Worm (Caenorhabditis elegans) whole organism, L2 larva: Measurements from ENCODE around the gene tre-3.

Experiments
- F13H6.1 ChIP-seq: sonication (generic microtip); optimal IDR thresholded peaks from 2 replicates; lab custom pipeline; 2016; ENCODE audit warnings: missing genetic modification characterization, missing compliant biosample characterization
- R02D3.7 ChIP-seq: fragments of 150-350 bp; optimal IDR thresholded peaks from 2 replicates; lab custom pipeline; 2014; ENCODE audit warnings: missing biosample characterization, missing genetic modification characterization
- Y55F3AM.14 ChIP-seq: fragments of 200-800 bp; sonication (Bioruptor generic); optimal IDR thresholded peaks from 2 replicates; lab custom pipeline; 2018; ENCODE audit warnings: mild to moderate bottlenecking, missing genetic modification characterization, missing compliant biosample characterization
- aly-2 ChIP-seq: fragments of 150-350 bp; optimal IDR thresholded peaks from 2 replicates; lab custom pipeline; 2014; ENCODE audit warnings: missing biosample characterization, missing genetic modification characterization
- ama-1 ChIP-seq: fragments of 150-350 bp; optimal IDR thresholded peaks from 2 replicates; lab custom pipeline; 2018; ENCODE audit warnings: inconsistent platforms
- blmp-1 ChIP-seq: sonication (generic microtip); optimal IDR thresholded peaks from 2 replicates; lab custom pipeline; 2017; ENCODE audit warnings: missing genetic modification characterization, mild to moderate bottlenecking, missing compliant biosample characterization, antibody characterized with exemption, moderate library complexity; ENCODE audit not compliant: insufficient read depth
- ceh-16 ChIP-seq: fragments of 150-350 bp; optimal IDR thresholded peaks from 2 replicates; lab custom pipeline; 2014; ENCODE audit warnings: missing biosample characterization, missing genetic modification characterization
- ceh-82 ChIP-seq: fragments of 150-350 bp; optimal IDR thresholded peaks from 2 replicates; lab custom pipeline; 2014; ENCODE audit warnings: missing biosample characterization, missing genetic modification characterization
- crh-2 ChIP-seq: sonication (generic microtip); optimal IDR thresholded peaks from 2 replicates; lab custom pipeline; 2017; ENCODE audit warnings: missing biosample characterization, missing genetic modification characterization
- egl-27 ChIP-seq: sonication (generic microtip); optimal IDR thresholded peaks from 3 replicates; lab custom pipeline; 2017; ENCODE audit warnings: missing biosample characterization, missing genetic modification reagents, missing genetic modification characterization
- elt-1 ChIP-seq: fragments of 150-350 bp; optimal IDR thresholded peaks from 2 replicates; lab custom pipeline; 2014; ENCODE audit warnings: missing biosample characterization, missing genetic modification characterization
- elt-3 ChIP-seq: sonication (generic microtip); optimal IDR thresholded peaks from 2 replicates; lab custom pipeline; 2017; ENCODE audit warnings: missing biosample characterization, missing genetic modification characterization
- fos-1 ChIP-seq: fragments of 150-350 bp; optimal IDR thresholded peaks from 2 replicates; lab custom pipeline; 2014; ENCODE audit warnings: missing biosample characterization, missing genetic modification characterization
- gmeb-1 ChIP-seq: fragments of 150-350 bp; optimal IDR thresholded peaks from 2 replicates; lab custom pipeline; 2014; ENCODE audit warnings: missing biosample characterization, missing genetic modification characterization
- lin-11 ChIP-seq: fragments of 150-350 bp; sonication (generic microtip); optimal IDR thresholded peaks from 2 replicates; lab custom pipeline; 2014; ENCODE audit warnings: missing biosample characterization, missing genetic modification characterization, inconsistent platforms, mixed read lengths
- lin-13 ChIP-seq: fragments of 150-350 bp; optimal IDR thresholded peaks from 2 replicates; lab custom pipeline; 2014; ENCODE audit warnings: missing biosample characterization, missing genetic modification reagents, missing genetic modification characterization
- lin-39 ChIP-seq: fragments of 150-350 bp; optimal IDR thresholded peaks from 2 replicates; lab custom pipeline; 2014; ENCODE audit warnings: missing biosample characterization, missing genetic modification reagents, missing genetic modification characterization
- lsy-2 ChIP-seq, 2 experiments: fragments of 150-350 bp in 1 of 2; sonication (generic microtip) in 1 of 2; optimal IDR thresholded peaks; 2 replicates each; lab custom pipeline; 2014 to 2017; ENCODE audit warnings: missing biosample characterization in 2 of 2, missing genetic modification characterization in 2 of 2
- mab-5 ChIP-seq: fragments of 150-350 bp; optimal IDR thresholded peaks from 2 replicates; lab custom pipeline; 2014; ENCODE audit warnings: missing biosample characterization, missing genetic modification characterization
- nhr-10 ChIP-seq: sonication (generic microtip); optimal IDR thresholded peaks from 2 replicates; lab custom pipeline; 2017; ENCODE audit warnings: missing biosample characterization, missing genetic modification characterization
- nhr-11 ChIP-seq: fragments of 150-350 bp; optimal IDR thresholded peaks from 2 replicates; lab custom pipeline; 2014; ENCODE audit warnings: missing biosample characterization, missing genetic modification characterization
- nhr-21 ChIP-seq: fragments of 150-350 bp; optimal IDR thresholded peaks from 2 replicates; lab custom pipeline; 2014; ENCODE audit warnings: missing biosample characterization, missing genetic modification characterization
- nhr-237 ChIP-seq: fragments of 150-350 bp; optimal IDR thresholded peaks from 2 replicates; lab custom pipeline; 2014; ENCODE audit warnings: missing biosample characterization, missing genetic modification characterization
- nhr-25 ChIP-seq: fragments of 150-350 bp; sonication (generic microtip); optimal IDR thresholded peaks from 3 replicates; lab custom pipeline; 2014; ENCODE audit warnings: missing biosample characterization, missing genetic modification characterization
- nhr-77 ChIP-seq: fragments of 150-350 bp; optimal IDR thresholded peaks from 2 replicates; lab custom pipeline; 2014; ENCODE audit warnings: missing biosample characterization, missing genetic modification characterization
- sem-4 ChIP-seq: fragments of 150-350 bp; optimal IDR thresholded peaks from 2 replicates; lab custom pipeline; 2014; ENCODE audit warnings: missing biosample characterization, missing genetic modification reagents, missing genetic modification characterization
- skn-1 ChIP-seq: sonication (generic microtip); optimal IDR thresholded peaks from 2 replicates; lab custom pipeline; 2017; ENCODE audit warnings: missing biosample characterization, missing genetic modification characterization
- sma-3 ChIP-seq: sonication (generic microtip); optimal IDR thresholded peaks from 2 replicates; lab custom pipeline; 2016; ENCODE audit warnings: missing genetic modification reagents, missing genetic modification characterization, missing compliant biosample characterization
- sma-9 ChIP-seq, 2 experiments: fragments of 150-350 bp in 1 of 2; sonication (generic microtip) in 1 of 2; optimal IDR thresholded peaks; 2 replicates each; lab custom pipeline; 2014 to 2016; ENCODE audit warnings: missing genetic modification characterization in 2 of 2, mild to moderate bottlenecking in 1 of 2, missing biosample characterization in 1 of 2, missing compliant biosample characterization in 1 of 2, missing genetic modification reagents in 1 of 2, moderate library complexity in 1 of 2
- snpc-4 ChIP-seq: fragments of 150-350 bp; optimal IDR thresholded peaks from 2 replicates; lab custom pipeline; 2014; ENCODE audit warnings: missing biosample characterization, missing genetic modification characterization
- ztf-11 ChIP-seq: sonication (generic microtip); optimal IDR thresholded peaks from 2 replicates; lab custom pipeline; 2017; ENCODE audit warnings: missing biosample characterization, missing genetic modification characterization

Gene tre-3

ce11 chrV:11741078-11741477 lies 25.4 kb upstream of the tre-3 start:
- no peak for TF ChIP-seq R02D3.7
- no peak for TF ChIP-seq fos-1
- TF ChIP-seq blmp-1 = peak; percentile 69
- no peak for TF ChIP-seq nhr-11 (tag; lab: Kevin White, UChicago)
- TF ChIP-seq F13H6.1 (tag; lab: Kevin White, UChicago) = no peak
- TF ChIP-seq ceh-16 (tag; lab: Kevin White, UChicago) = no peak
- TF ChIP-seq, all 48 proteins: peak for 1

DNA sequence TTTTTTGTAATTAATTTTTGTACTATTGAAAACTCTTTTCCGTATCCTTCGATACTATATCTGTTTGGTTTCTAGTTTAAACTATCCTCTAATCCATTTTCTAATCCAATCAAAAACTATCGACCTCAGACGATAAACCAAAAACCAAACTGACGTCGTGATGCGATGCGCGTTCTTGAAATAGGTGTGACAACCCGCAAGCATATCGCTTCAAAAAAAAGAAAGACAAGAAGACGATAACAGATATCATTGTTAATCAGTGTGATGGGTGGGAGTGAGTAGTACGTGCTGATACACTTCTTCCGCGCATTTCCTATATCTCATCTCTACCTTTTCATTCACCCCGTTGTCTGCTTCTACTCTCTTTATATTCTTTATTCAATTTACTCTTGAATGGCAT lies 24.1 kb upstream of the tre-3 start, which contains the start of gene T04F3.1:
Gene T04F3.1, plus strand, starts transcription at position 246 of the 400 bp plus-strand sequence.
- TF ChIP-seq ceh-82 (tag; lab: Kevin White, UChicago) (no peak), mab-5 (tag; lab: Kevin White, UChicago) (no peak), elt-3 (tag; lab: Kevin White, UChicago) (no peak), aly-2 (tag; lab: Kevin White, UChicago) (no peak), sma-9 (GFP tag; optimal IDR thresholded peaks at IDR 0.05; lab: Kevin White, UChicago) (peak; percentile 75), sma-9 (tag; optimal IDR thresholded peaks at IDR 0.05; lab: Kevin White, UChicago) (no peak), sem-4 (tag; lab: Kevin White, UChicago) (no peak), nhr-21 (tag; lab: Kevin White, UChicago) (peak; percentile 41), ztf-11 (tag; lab: Kevin White, UChicago) (no peak), egl-27 (tag; lab: Kevin White, UChicago) (no peak), blmp-1 (no peak), Y55F3AM.14 (GFP tag; lab: Kevin White, UChicago) (no peak), lin-11 (tag; lab: Kevin White, UChicago) (no peak)

DNA sequence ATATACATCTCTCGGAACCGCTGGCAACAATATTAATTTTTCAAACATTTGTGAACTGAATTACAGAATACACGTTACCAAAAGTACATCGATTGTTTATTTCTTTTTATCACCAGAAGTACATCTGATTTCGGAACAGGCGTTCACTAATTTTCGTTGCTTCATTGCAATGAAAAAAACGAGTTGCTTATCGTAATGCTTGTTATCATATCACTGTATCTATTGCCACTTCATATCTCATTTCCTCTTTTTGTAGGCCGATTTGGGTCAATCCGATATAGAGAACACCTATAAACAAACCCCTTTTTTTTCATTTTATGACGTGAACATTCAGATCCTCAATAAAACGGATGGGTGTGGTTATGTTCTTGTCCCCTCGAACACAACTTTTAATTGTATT lies 21.6 kb upstream of the tre-3 start:
- TF ChIP-seq blmp-1 (no peak), sma-9 (GFP tag; optimal IDR thresholded peaks at IDR 0.05; lab: Kevin White, UChicago) (no peak), sma-9 (tag; optimal IDR thresholded peaks at IDR 0.05; lab: Kevin White, UChicago) (no peak), nhr-11 (tag; lab: Kevin White, UChicago) (no peak), mab-5 (tag; lab: Kevin White, UChicago) (no peak), egl-27 (tag; lab: Kevin White, UChicago) (no peak), lin-11 (tag; lab: Kevin White, UChicago) (no peak), ztf-11 (tag; lab: Kevin White, UChicago) (no peak), nhr-237 (no peak), gmeb-1 (tag; lab: Kevin White, UChicago) (no peak), ceh-16 (tag; lab: Kevin White, UChicago) (no peak), nhr-77 (tag; lab: Kevin White, UChicago) (no peak), elt-1 (tag; lab: Kevin White, UChicago) (no peak), ama-1 (lab: Kevin White, UChicago) (no peak), sem-4 (tag; lab: Kevin White, UChicago) (no peak), snpc-4 (tag; lab: Kevin White, UChicago) (no peak), sma-3 (GFP tag; lab: Kevin White, UChicago) (no peak)

ce11 chrV:11736896-11737295 lies 21.2 kb upstream of the tre-3 start, which contains the start of gene spe-42:
TSS of gene spe-42 (minus strand) at chrV:11736996.
- TF ChIP-seq mab-5 (tag; lab: Kevin White, UChicago) = no peak
- no peak for TF ChIP-seq skn-1 (tag; lab: Kevin White, UChicago)
- TF ChIP-seq blmp-1 = no peak

ce11 chrV:11733460-11733859 lies 17.8 kb upstream of the tre-3 start, which contains the start of gene npp-22:
TSS of gene npp-22 (minus strand) at chrV:11733472.
- TF ChIP-seq fos-1 (peak; percentile 38), nhr-25 (peak; percentile 39), lin-39 (tag; lab: Kevin White, UChicago) (no peak), crh-2 (tag; lab: Kevin White, UChicago) (peak; percentile 47), lin-11 (tag; lab: Kevin White, UChicago) (peak; percentile 56), lsy-2 (tag; optimal IDR thresholded peaks at IDR 0.05; lab: Kevin White, UChicago) (peak; percentile 25 to 78), nhr-10 (tag; lab: Kevin White, UChicago) (no peak), gmeb-1 (tag; lab: Kevin White, UChicago) (peak; percentile 95), sma-9 (GFP tag; optimal IDR thresholded peaks at IDR 0.05; lab: Kevin White, UChicago) (peak; percentile 60), sma-9 (tag; optimal IDR thresholded peaks at IDR 0.05; lab: Kevin White, UChicago) (no peak), ztf-11 (tag; lab: Kevin White, UChicago) (no peak), F13H6.1 (tag; lab: Kevin White, UChicago) (peak; percentile 50), lin-13 (GFP tag; lab: Kevin White, UChicago) (peak; percentile 36), ceh-16 (tag; lab: Kevin White, UChicago) (no peak), nhr-21 (tag; lab: Kevin White, UChicago) (peak; percentile 40), sma-3 (GFP tag; lab: Kevin White, UChicago) (peak; percentile 54)
